Worm (Caenorhabditis elegans): Measurements from ENCODE around the gene hmt-1.

Gene hmt-1

ce11 chrIII:11093489-11093888 lies 6.3 kb downstream of the hmt-1 start:
- TF ChIP-seq ceh-34 (tag; optimal IDR thresholded peaks at IDR 0.05) (peak; percentile 49), hlh-13 (GFP tag; optimal IDR thresholded peaks at IDR 0.05) (no peak), zip-5 (tag; optimal IDR thresholded peaks at IDR 0.05) (peak; percentile 87), ets-4 (tag; optimal IDR thresholded peaks at IDR 0.05) (peak; percentile 81), Y22D7AL.16 (tag; optimal IDR thresholded peaks at IDR 0.05) (no peak), T23F11.4 (GFP tag; optimal IDR thresholded peaks at IDR 0.05) (no peak), ceh-9 (tag; optimal IDR thresholded peaks at IDR 0.05) (no peak), ceh-19 (GFP tag; optimal IDR thresholded peaks at IDR 0.05) (no peak), F13H6.1 (tag; optimal IDR thresholded peaks at IDR 0.05) (peak; percentile 75), unc-42 (tag; optimal IDR thresholded peaks at IDR 0.05) (no peak), hlh-30 (tag; optimal IDR thresholded peaks at IDR 0.05; ENCODE audit: insufficient read depth) (no peak), ref-2 (tag; optimal IDR thresholded peaks at IDR 0.05) (no peak), npax-4 (tag; optimal IDR thresholded peaks at IDR 0.05) (peak; percentile 4), ahr-1 (tag; optimal IDR thresholded peaks at IDR 0.05) (peak; percentile 59), ceh-2 (tag; optimal IDR thresholded peaks at IDR 0.05) (peak; percentile 87), odd-2 (tag; optimal IDR thresholded peaks at IDR 0.05) (no peak), rnt-1 (tag; optimal IDR thresholded peaks at IDR 0.05) (peak; percentile 77), pat-9 (tag; optimal IDR thresholded peaks at IDR 0.05) (no peak), pha-2 (tag; optimal IDR thresholded peaks at IDR 0.05) (no peak), sdc-2 (tag; optimal IDR thresholded peaks at IDR 0.05) (no peak), tbx-2 (tag; optimal IDR thresholded peaks at IDR 0.05) (peak; percentile 97), pag-3 (tag; optimal IDR thresholded peaks at IDR 0.05; ENCODE audit: borderline replicate concordance) (no peak), ceh-31 (tag; optimal IDR thresholded peaks at IDR 0.05) (peak; percentile 97), nfya-1 (tag; optimal IDR thresholded peaks at IDR 0.05) (no peak), dmd-4 (tag; optimal IDR thresholded peaks at IDR 0.05; ENCODE audit: borderline replicate concordance) (no peak), tbx-7 (tag; optimal IDR thresholded peaks at IDR 0.05) (peak; percentile 91), pha-4 (tag; optimal IDR thresholded peaks at IDR 0.05) (no peak), pros-1 (tag; optimal IDR thresholded peaks at IDR 0.05) (no peak), eyg-1 (tag; optimal IDR thresholded peaks at IDR 0.05) (no peak), ama-1 (optimal IDR thresholded peaks at IDR 0.05) (no peak), K09A11.1 (tag; optimal IDR thresholded peaks at IDR 0.05; ENCODE audit: insufficient read depth) (no peak), madf-2 (tag; optimal IDR thresholded peaks at IDR 0.05) (no peak), unc-55 (GFP tag; optimal IDR thresholded peaks at IDR 0.05) (no peak), C38D4.7 (GFP tag; optimal IDR thresholded peaks at IDR 0.05) (no peak), C08G9.2 (tag; optimal IDR thresholded peaks at IDR 0.05) (peak; percentile 93), ceh-30 (tag; optimal IDR thresholded peaks at IDR 0.05) (no peak), ceh-22 (tag; optimal IDR thresholded peaks at IDR 0.05) (no peak), ztf-16 (tag; optimal IDR thresholded peaks at IDR 0.05) (peak; percentile 0), dve-1 (tag; optimal IDR thresholded peaks at IDR 0.05) (no peak), fax-1 (tag; optimal IDR thresholded peaks at IDR 0.05) (peak; percentile 84), hlh-15 (tag; optimal IDR thresholded peaks at IDR 0.05) (no peak), ceh-18 (tag; optimal IDR thresholded peaks at IDR 0.05) (no peak), gmeb-2 (tag; optimal IDR thresholded peaks at IDR 0.05) (peak; percentile 33), sox-4 (tag; optimal IDR thresholded peaks at IDR 0.05) (no peak), unc-86 (tag; optimal IDR thresholded peaks at IDR 0.05) (peak; percentile 50), nhr-11 (tag; optimal IDR thresholded peaks at IDR 0.05) (no peak), ceh-6 (GFP tag; optimal IDR thresholded peaks at IDR 0.05) (peak; percentile 10), K02D7.2 (tag; optimal IDR thresholded peaks at IDR 0.05) (no peak), unc-3 (GFP tag; conservative IDR thresholded peaks at IDR 0.05) (no peak), unc-3 (tag; optimal IDR thresholded peaks at IDR 0.05) (peak; percentile 16), fkh-6 (tag; optimal IDR thresholded peaks at IDR 0.05) (peak; percentile 80), ceh-48 (tag; optimal IDR thresholded peaks at IDR 0.05) (no peak), lim-6 (tag; optimal IDR thresholded peaks at IDR 0.05) (peak; percentile 36), pax-1 (tag; optimal IDR thresholded peaks at IDR 0.05) (no peak), hlh-6 (tag; optimal IDR thresholded peaks at IDR 0.05) (peak; percentile 51)
